Fruit fly (Drosophila melanogaster) whole organism, adult: ENCODE measurements around the gene Osi22.

ENCODE experiments used
- CG11617 ChIP-seq: fragments of 200-800 bp; sonication (Bioruptor generic); optimal IDR thresholded peaks from 2 replicates; lab custom pipeline; 2017; ENCODE audit warnings: mild to moderate bottlenecking, missing biosample characterization, missing genetic modification reagents, missing genetic modification characterization
- CG12768 ChIP-seq: fragments of 200-800 bp; sonication (Bioruptor generic); optimal IDR thresholded peaks from 2 replicates; lab custom pipeline; 2017; ENCODE audit warnings: missing biosample characterization, missing genetic modification characterization, mild to moderate bottlenecking, moderate library complexity, missing genetic modification reagents
- CG14711 ChIP-seq: fragments of 200-800 bp; sonication (Bioruptor generic); optimal IDR thresholded peaks from 2 replicates; lab custom pipeline; 2018; ENCODE audit warnings: missing biosample characterization, mild to moderate bottlenecking, missing genetic modification characterization, moderate library complexity
- CG1620 ChIP-seq: fragments of 200-800 bp; sonication (Bioruptor generic); optimal IDR thresholded peaks from 2 replicates; lab custom pipeline; 2016; ENCODE audit warnings: missing biosample characterization, missing genetic modification characterization
- CG33017 ChIP-seq: fragments of 200-800 bp; sonication (Bioruptor generic); optimal IDR thresholded peaks from 2 replicates; lab custom pipeline; 2018; ENCODE audit warnings: missing biosample characterization, mild to moderate bottlenecking, missing genetic modification characterization, moderate library complexity
- CG5204 ChIP-seq: fragments of 200-800 bp; sonication (Bioruptor generic); optimal IDR thresholded peaks from 2 replicates; lab custom pipeline; 2016; ENCODE audit warnings: missing biosample characterization, missing genetic modification characterization
- CG7045 ChIP-seq: fragments of 200-800 bp; sonication (Bioruptor generic); optimal IDR thresholded peaks from 2 replicates; lab custom pipeline; 2017; ENCODE audit warnings: missing biosample characterization, mild to moderate bottlenecking, missing genetic modification characterization
- CG7101 ChIP-seq: fragments of 200-800 bp; sonication (Bioruptor generic); optimal IDR thresholded peaks from 2 replicates; lab custom pipeline; 2018; ENCODE audit warnings: missing biosample characterization, mild to moderate bottlenecking, missing genetic modification characterization, moderate library complexity
- Clk ChIP-seq: fragments of 200-800 bp; sonication (Bioruptor generic); optimal IDR thresholded peaks from 2 replicates; lab custom pipeline; 2017; ENCODE audit warnings: missing biosample characterization, missing genetic modification characterization
- Crg-1 ChIP-seq: fragments of 200-800 bp; sonication (Bioruptor generic); optimal IDR thresholded peaks from 2 replicates; lab custom pipeline; 2016; ENCODE audit warnings: missing biosample characterization, missing genetic modification characterization
- Hr96 ChIP-seq: fragments of 200-800 bp; sonication (Bioruptor generic); optimal IDR thresholded peaks from 2 replicates; lab custom pipeline; 2016; ENCODE audit warnings: missing biosample characterization, missing genetic modification characterization
- Mnt ChIP-seq: fragments of 200-800 bp; sonication (Bioruptor generic); optimal IDR thresholded peaks from 2 replicates; lab custom pipeline; 2016; ENCODE audit warnings: missing biosample characterization, mild to moderate bottlenecking, missing genetic modification characterization
- bab1 ChIP-seq: fragments of 200-800 bp; sonication (Bioruptor generic); optimal IDR thresholded peaks from 3 replicates; lab custom pipeline; 2019; ENCODE audit warnings: missing biosample characterization, mild to moderate bottlenecking, missing genetic modification characterization, moderate library complexity
- cic ChIP-seq: fragments of 200-800 bp; sonication (Bioruptor generic); optimal IDR thresholded peaks from 2 replicates; lab custom pipeline; 2017; ENCODE audit warnings: missing biosample characterization, mild to moderate bottlenecking, missing genetic modification characterization, moderate library complexity
- cnc ChIP-seq, 2 experiments: fragments of >200 bp; optimal IDR thresholded peaks; 2 replicates each; lab custom pipeline; 2017
- kay ChIP-seq: fragments of 200-800 bp; sonication (Bioruptor generic); peaks from one replicate; lab custom pipeline; 2016; ENCODE audit warnings: missing biosample characterization, missing genetic modification characterization, borderline replicate concordance
- ovo ChIP-seq: fragments of 200-800 bp; sonication (Bioruptor generic); optimal IDR thresholded peaks from 2 replicates; lab custom pipeline; 2016; ENCODE audit warnings: missing biosample characterization, missing genetic modification characterization
- pad ChIP-seq: fragments of 200-800 bp; sonication (Bioruptor generic); optimal IDR thresholded peaks from 3 replicates; lab custom pipeline; 2017; ENCODE audit warnings: missing biosample characterization, missing genetic modification characterization, mild to moderate bottlenecking, moderate library complexity, missing genetic modification reagents
- tj ChIP-seq: fragments of 200-800 bp; sonication (Bioruptor generic); optimal IDR thresholded peaks from 3 replicates; lab custom pipeline; 2017; ENCODE audit warnings: missing biosample characterization, mild to moderate bottlenecking, missing genetic modification characterization, moderate library complexity
- toe ChIP-seq: fragments of 200-800 bp; sonication (Bioruptor generic); optimal IDR thresholded peaks from 2 replicates; lab custom pipeline; 2016; ENCODE audit warnings: missing biosample characterization, missing genetic modification characterization

Gene Osi22

DNA sequence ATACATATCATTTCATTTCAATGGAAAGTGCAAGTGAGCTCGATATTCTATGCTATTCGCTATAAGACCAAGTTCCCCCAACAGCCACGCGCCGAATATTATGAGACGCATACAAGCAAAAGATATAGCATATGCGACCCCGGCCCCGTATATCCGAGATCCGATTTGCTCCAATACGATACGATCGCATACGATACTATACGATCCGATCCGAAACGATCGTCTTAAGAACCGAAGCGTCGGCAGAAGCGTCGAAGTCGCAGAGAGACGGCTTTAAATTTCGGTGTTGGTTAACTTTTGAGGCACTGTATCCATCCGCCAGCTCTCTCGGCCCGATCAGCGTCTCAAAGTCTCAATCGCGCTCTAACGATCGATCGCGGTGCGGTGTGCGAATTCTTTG lies 11.0 kb upstream of the Osi22 start, which contains the start of gene CG8630:
TSS of gene CG8630 (plus strand) at position 303 of the 400 bp plus-strand sequence.
- no peak for TF ChIP-seq ovo (GFP tag; lab: Kevin White, UChicago)
- TF ChIP-seq CG12768: no peak
- TF ChIP-seq cic (GFP tag; lab: Kevin White, UChicago): no peak
- TF ChIP-seq CG14711 (tag; lab: Kevin White, UChicago): no peak
- TF ChIP-seq kay (GFP tag; lab: Kevin White, UChicago): no peak
- TF ChIP-seq Crg-1: no peak
- no peak for TF ChIP-seq CG7101 (tag; lab: Kevin White, UChicago)
- no peak for TF ChIP-seq pad (GFP tag; lab: Kevin White, UChicago)
- TF ChIP-seq bab1 (GFP tag; lab: Kevin White, UChicago): no peak
- no peak for TF ChIP-seq CG5204 (GFP tag; lab: Kevin White, UChicago)
- TF ChIP-seq cnc (optimal IDR thresholded peaks at IDR 0.05; lab: Kevin White, UChicago): no peak
- no peak for TF ChIP-seq CG7045 (GFP tag; lab: Kevin White, UChicago)

DNA sequence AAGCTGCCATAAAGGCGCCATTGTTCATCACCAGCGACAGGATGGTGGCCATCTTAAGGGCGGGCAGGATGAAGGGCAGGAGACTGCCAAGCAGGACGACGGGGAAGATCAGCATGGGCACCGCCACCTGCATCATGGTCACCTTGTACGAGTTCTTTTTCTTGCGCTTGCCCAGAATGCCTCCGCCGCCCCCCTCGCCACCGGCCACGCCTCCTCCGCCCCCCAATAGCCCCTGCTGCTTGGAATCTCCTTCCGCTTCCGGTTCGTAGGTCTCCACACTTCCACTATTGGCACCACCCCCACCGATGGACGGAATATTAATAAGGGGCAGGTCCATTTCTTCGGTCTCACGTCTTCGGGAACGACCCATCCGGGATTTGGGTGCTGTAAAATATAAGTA lies 5.3 kb upstream of the Osi22 start:
- TF ChIP-seq CG5204 (GFP tag; lab: Kevin White, UChicago) (no peak), cic (GFP tag; lab: Kevin White, UChicago) (no peak), CG7045 (GFP tag; lab: Kevin White, UChicago) (no peak), toe (GFP tag; lab: Kevin White, UChicago) (no peak), CG7101 (tag; lab: Kevin White, UChicago) (no peak), ovo (GFP tag; lab: Kevin White, UChicago) (no peak), bab1 (GFP tag; lab: Kevin White, UChicago) (no peak), Crg-1 (no peak), pad (GFP tag; lab: Kevin White, UChicago) (no peak), CG33017 (tag; lab: Kevin White, UChicago) (no peak), CG14711 (tag; lab: Kevin White, UChicago) (no peak), Clk (no peak)

DNA sequence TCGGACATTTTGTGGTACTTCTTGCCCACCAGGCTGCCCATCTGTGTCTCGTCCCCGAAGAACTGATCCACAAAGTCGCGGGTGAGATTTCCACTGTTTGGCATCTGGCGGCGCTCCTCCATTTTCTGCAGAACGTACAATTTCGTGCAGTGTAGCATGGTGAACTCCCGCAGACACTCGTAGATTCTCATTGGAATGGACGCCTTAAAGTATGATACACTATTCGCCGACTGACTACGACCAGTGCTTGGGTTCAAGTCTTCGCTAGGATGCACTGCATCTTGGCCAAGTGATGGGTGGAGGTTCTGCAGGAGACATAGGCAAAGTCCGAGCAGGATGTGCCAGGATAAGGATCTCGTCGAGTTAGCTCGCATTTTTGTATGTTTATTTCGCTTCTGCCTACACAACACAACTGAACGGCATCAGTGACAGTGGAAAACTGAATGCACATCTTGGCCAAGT lies 4.3 kb upstream of the Osi22 start, which contains the start of gene CG15888:
TSS of gene CG15888 (minus strand) at position 412 of the 462 bp plus-strand sequence.
- TF ChIP-seq CG1620 (GFP tag; lab: Kevin White, UChicago) (no peak), toe (GFP tag; lab: Kevin White, UChicago) (no peak), CG7045 (GFP tag; lab: Kevin White, UChicago) (no peak), CG11617 (GFP tag; lab: Kevin White, UChicago) (no peak), cic (GFP tag; lab: Kevin White, UChicago) (no peak), kay (GFP tag; lab: Kevin White, UChicago) (no peak), ovo (GFP tag; lab: Kevin White, UChicago) (no peak), CG12768 (no peak), Clk (no peak), tj (GFP tag; lab: Kevin White, UChicago) (no peak), CG33017 (tag; lab: Kevin White, UChicago) (no peak), cnc (optimal IDR thresholded peaks at IDR 0.05; lab: Kevin White, UChicago) (no peak), CG14711 (tag; lab: Kevin White, UChicago) (no peak), pad (GFP tag; lab: Kevin White, UChicago) (no peak), Crg-1 (no peak)

DNA sequence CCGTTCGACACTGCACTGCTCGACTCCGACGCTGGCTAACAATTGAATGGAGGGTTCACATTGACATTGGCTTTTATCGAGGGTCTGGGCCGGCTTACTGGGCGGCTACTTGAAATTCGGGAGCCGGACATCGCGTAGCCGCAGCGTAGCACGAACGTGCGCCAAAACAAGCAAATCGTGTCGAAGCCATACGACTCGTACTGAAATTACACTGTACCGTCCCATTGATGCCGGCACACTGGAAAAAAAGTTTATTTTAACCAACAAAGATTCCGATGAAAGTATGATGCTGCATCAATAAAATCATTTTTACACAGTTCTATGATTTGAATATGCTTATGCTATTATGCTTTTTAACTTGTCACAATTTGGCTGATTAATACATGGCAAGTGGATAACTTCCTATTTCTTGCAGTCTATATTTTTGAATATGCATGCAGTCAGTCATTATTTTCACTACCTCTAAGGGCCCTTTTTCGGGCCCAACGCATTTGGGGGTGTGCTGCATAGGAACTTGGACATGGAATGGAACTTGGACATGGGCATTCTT lies 1.6 kb upstream of the Osi22 start, which contains the start of gene apn:
TSS of gene apn (minus strand) at position 51 of the 550 bp plus-strand sequence.
- TF ChIP-seq CG1620 (GFP tag; lab: Kevin White, UChicago) (no peak), Mnt (GFP tag; lab: Kevin White, UChicago) (no peak), CG14711 (tag; lab: Kevin White, UChicago) (no peak), CG7045 (GFP tag; lab: Kevin White, UChicago) (no peak), ovo (GFP tag; lab: Kevin White, UChicago) (no peak), pad (GFP tag; lab: Kevin White, UChicago) (no peak), tj (GFP tag; lab: Kevin White, UChicago) (no peak)

DNA sequence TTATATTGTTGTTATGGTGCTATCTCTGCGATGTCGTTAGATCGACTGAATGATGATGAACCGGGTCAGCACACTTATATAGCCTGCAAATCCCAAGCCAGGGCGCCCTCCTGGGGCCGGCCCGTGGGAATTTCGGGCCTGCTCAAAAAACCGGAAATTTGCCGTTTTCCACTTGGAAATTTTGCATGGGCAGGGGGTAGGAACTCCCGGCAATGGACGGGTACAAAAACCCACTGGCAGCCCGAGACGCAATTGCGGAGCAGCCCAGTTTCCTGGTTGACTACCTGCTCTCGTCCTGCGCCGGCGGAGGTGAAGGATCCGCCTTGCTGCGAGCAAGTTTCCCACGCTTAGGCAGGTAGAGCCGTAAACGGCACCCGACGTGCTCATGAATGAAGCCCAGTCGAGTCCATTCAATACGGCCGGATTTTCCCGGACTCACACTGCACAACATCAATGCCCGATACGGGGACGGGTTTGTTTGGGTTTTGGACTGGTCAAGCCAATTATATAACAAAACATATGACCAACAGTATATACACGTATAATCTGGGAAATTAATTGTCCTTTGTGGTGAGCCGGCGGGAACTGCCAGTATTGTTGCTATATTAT lies 2.8 kb downstream of the Osi22 start, which contains the start of gene wntD:
TSS of gene wntD (minus strand) at position 51 of the 609 bp plus-strand sequence.
- no peak for TF ChIP-seq CG7101 (tag; lab: Kevin White, UChicago)

DNA sequence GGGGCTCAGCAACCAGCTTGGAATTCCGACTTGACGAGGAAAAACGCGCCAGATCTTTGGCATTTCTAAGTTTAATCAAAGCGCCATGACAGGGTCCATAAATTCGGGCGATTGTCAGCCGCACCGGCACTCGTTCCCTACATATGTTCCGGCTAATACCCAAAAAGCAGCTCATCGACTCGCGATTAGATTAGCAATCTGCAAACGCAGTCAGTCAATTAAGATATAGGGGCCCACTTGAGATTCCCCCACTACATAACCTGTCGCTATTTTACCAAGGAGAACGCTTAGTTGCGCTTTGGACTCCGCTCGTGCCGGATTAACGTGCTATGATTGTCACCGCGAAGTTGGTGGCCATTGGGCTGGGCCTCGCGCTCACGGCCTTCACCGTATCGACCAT lies 4.0 kb downstream of the Osi22 start, which contains the start of gene CG8773:
TSS of gene CG8773 (plus strand) at position 288 of the 400 bp plus-strand sequence.
- TF ChIP-seq ovo (GFP tag; lab: Kevin White, UChicago) (no peak), cnc (optimal IDR thresholded peaks at IDR 0.05; lab: Kevin White, UChicago) (no peak), Hr96 (GFP tag; lab: Kevin White, UChicago) (no peak), CG7101 (tag; lab: Kevin White, UChicago) (no peak), Crg-1 (no peak), CG5204 (GFP tag; lab: Kevin White, UChicago) (no peak), CG7045 (GFP tag; lab: Kevin White, UChicago) (no peak), toe (GFP tag; lab: Kevin White, UChicago) (no peak), CG1620 (GFP tag; lab: Kevin White, UChicago) (no peak), CG14711 (tag; lab: Kevin White, UChicago) (no peak), pad (GFP tag; lab: Kevin White, UChicago) (no peak), CG12768 (no peak), CG11617 (GFP tag; lab: Kevin White, UChicago) (no peak), cic (GFP tag; lab: Kevin White, UChicago) (no peak), CG33017 (tag; lab: Kevin White, UChicago) (no peak), kay (GFP tag; lab: Kevin White, UChicago) (no peak), tj (GFP tag; lab: Kevin White, UChicago) (no peak), Clk (no peak), bab1 (GFP tag; lab: Kevin White, UChicago) (no peak)
